Worm (Caenorhabditis elegans) whole organism, dauer: ENCODE measurements around the gene math-31.
"Not testable (repeated sequence)": the region's sequence is repeated elsewhere in the genome, so short reads cannot be mapped to it uniquely, and the experiment has no call there.

Experiments used
- unc-62 ChIP-seq: sonication (generic microtip); optimal IDR thresholded peaks from 2 replicates; lab custom pipeline; 2017; ENCODE audit warnings: missing biosample characterization, missing genetic modification reagents, missing genetic modification characterization

The math-31 gene

ce11 chrII:1912741-1913140, at the start of gene math-31:
math-31 (minus strand) TSS chrII:1912841.
- TF ChIP-seq unc-62 (GFP tag; lab: Kevin White, UChicago), result no peak

- TF ChIP-seq unc-62 (GFP tag; lab: Kevin White, UChicago), result not testable (repeated sequence)
Measured at ce11 chrII:1955568-1955967, 42.9 kb upstream of the math-31 start, which contains the start of gene math-49. math-49 (minus strand) TSS chrII:1955668.

ce11 chrII:1949119-1949518, 36.5 kb upstream of the math-31 start:
- TF ChIP-seq unc-62 (GFP tag; lab: Kevin White, UChicago), result no peak

ce11 chrII:1948393-1948792, 35.8 kb upstream of the math-31 start, which contains the start of gene ZK250.2:
ZK250.2 (plus strand) TSS chrII:1948693.
- TF ChIP-seq unc-62 (GFP tag; lab: Kevin White, UChicago), result not testable (repeated sequence)

ce11 chrII:1946427-1946826, 33.8 kb upstream of the math-31 start, which contains the start of gene math-48:
math-48 (minus strand) TSS chrII:1946527.
- no peak for TF ChIP-seq unc-62 (GFP tag; lab: Kevin White, UChicago)

- TF ChIP-seq unc-62 (GFP tag; lab: Kevin White, UChicago), result no peak
Measured at ce11 chrII:1945093-1945492, 32.5 kb upstream of the math-31 start, which contains the start of gene ZK250.14. ZK250.14 (minus strand) TSS chrII:1945193.

ce11 chrII:1939652-1940051, 27.0 kb upstream of the math-31 start, which contains the start of gene ZK250.13:
ZK250.13 (minus strand) TSS chrII:1939752.
- no peak for TF ChIP-seq unc-62 (GFP tag; lab: Kevin White, UChicago)

- no peak for TF ChIP-seq unc-62 (GFP tag; lab: Kevin White, UChicago)
Measured at ce11 chrII:1928578-1928977, 15.9 kb upstream of the math-31 start.

- TF ChIP-seq unc-62 (GFP tag; lab: Kevin White, UChicago), result no peak
Measured at ce11 chrII:1926162-1926561, 13.5 kb upstream of the math-31 start, which contains the start of gene F52C6.2. F52C6.2 (plus strand) TSS chrII:1926462.

ce11 chrII:1924459-1924858, 11.8 kb upstream of the math-31 start, which contains the start of gene F52C6.3:
F52C6.3 (plus strand) TSS chrII:1924759.
- TF ChIP-seq unc-62 (GFP tag; lab: Kevin White, UChicago), result no peak

- no peak for TF ChIP-seq unc-62 (GFP tag; lab: Kevin White, UChicago)
Measured at ce11 chrII:1922665-1923187, 10.1 kb upstream of the math-31 start, which contains the start of the genes bath-2 and F52C6.4. bath-2 (minus strand) TSS chrII:1922765. F52C6.4 (plus strand) TSS chrII:1923137.

ce11 chrII:1921018-1921417, 8.4 kb upstream of the math-31 start, which contains the start of gene bath-7:
bath-7 (minus strand) TSS chrII:1921118.
- TF ChIP-seq unc-62 (GFP tag; lab: Kevin White, UChicago), result no peak

- TF ChIP-seq unc-62 (GFP tag; lab: Kevin White, UChicago), result no peak
Measured at ce11 chrII:1917862-1918261, 5.2 kb upstream of the math-31 start, which contains the start of gene bath-4. bath-4 (minus strand) TSS chrII:1917962.

ce11 chrII:1905104-1905503, 7.5 kb downstream of the math-31 start, which contains the start of gene math-22:
math-22 (plus strand) TSS chrII:1905404.
- TF ChIP-seq unc-62 (GFP tag; lab: Kevin White, UChicago), result no peak

ce11 chrII:1901981-1902380, 10.7 kb downstream of the math-31 start, which contains the start of gene math-23:
math-23 (plus strand) TSS chrII:1902281.
- TF ChIP-seq unc-62 (GFP tag; lab: Kevin White, UChicago), result no peak

ce11 chrII:1899934-1900333, 12.7 kb downstream of the math-31 start, which contains the start of gene math-24:
math-24 (plus strand) TSS chrII:1900234.
- TF ChIP-seq unc-62 (GFP tag; lab: Kevin White, UChicago), result no peak

ce11 chrII:1897936-1898335, 14.7 kb downstream of the math-31 start, which contains the start of gene C46F9.6:
C46F9.6 (plus strand) TSS chrII:1898236.
- TF ChIP-seq unc-62 (GFP tag; lab: Kevin White, UChicago), result no peak
